Fruit fly (Drosophila melanogaster): ENCODE measurements around the gene TM9SF3.
A peak's percentile ranks its signal among the peaks of the same experiment; 100 is the strongest.

TM9SF3 gene

DNA sequence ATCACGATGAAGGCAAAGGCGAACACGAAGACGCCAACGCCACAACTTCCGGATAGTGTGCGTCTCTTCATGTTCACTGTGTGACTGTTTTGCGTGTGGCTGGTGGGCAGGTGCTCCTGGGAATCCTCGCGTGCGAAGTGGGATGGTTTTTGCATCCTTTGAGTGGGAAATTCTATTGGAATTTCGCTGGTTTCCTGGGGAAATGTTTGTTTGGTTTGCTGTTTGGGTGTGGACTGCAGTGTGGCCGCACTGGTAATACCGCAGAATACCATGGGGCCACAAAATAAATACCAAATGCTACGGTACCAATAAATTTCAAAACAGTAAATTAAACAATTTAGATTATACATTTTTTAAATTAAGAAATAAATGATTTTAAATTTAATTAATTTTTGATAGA lies 42.4 kb downstream of the TM9SF3 start, which contains the start of gene sinu:
Gene sinu, minus strand, starts transcription at position 258 of the 400 bp plus-strand sequence.
- TF ChIP-seq gl (tag; optimal IDR thresholded peaks at IDR 0.05) (no peak), Pif1A (GFP tag; optimal IDR thresholded peaks at IDR 0.05) (no peak), CG32121 (GFP tag; IDR thresholded peaks at IDR 0.05) (no peak), fd96Ca (GFP tag; IDR thresholded peaks at IDR 0.05) (no peak), CG8301 (tag; optimal IDR thresholded peaks at IDR 0.05) (no peak), CG13204 (GFP tag; optimal IDR thresholded peaks at IDR 0.05) (no peak), CG9948 (tag; optimal IDR thresholded peaks at IDR 0.05) (no peak), CG34367 (tag; optimal IDR thresholded peaks at IDR 0.05) (no peak), Snoo (tag; optimal IDR thresholded peaks at IDR 0.05) (no peak), CG14655 (GFP tag; optimal IDR thresholded peaks at IDR 0.05) (no peak), D1 (tag; optimal IDR thresholded peaks at IDR 0.05) (no peak), CG17806 (tag; optimal IDR thresholded peaks at IDR 0.05) (no peak), CG15710 (tag; optimal IDR thresholded peaks at IDR 0.05) (no peak), CG8159 (tag; optimal IDR thresholded peaks at IDR 0.05) (no peak), EcR (GFP tag; optimal IDR thresholded peaks at IDR 0.05) (no peak)

DNA sequence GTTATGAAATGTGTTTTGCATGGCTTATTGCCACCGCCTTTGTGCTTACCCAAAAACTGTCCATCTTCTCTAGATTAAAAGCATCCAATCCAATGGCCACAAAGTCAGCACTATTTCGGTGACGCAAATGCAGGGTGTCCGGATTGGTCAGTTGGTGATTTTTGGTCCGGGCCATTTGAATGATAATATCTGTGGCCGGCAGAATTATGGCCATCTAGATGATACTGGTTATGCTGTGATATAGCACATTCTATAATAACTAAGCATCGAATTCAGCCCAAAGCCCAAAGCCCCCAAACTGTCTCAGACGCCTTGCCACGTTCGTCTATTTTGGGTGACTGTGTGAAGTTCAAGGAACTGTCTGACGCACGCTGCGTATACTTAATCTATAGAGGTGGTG lies 47.6 kb downstream of the TM9SF3 start:
- TF ChIP-seq EcR (GFP tag; optimal IDR thresholded peaks at IDR 0.05) = no peak
- no peak for TF ChIP-seq CG4496 (GFP tag; IDR thresholded peaks at IDR 0.05)
- TF ChIP-seq CG34367 (tag; optimal IDR thresholded peaks at IDR 0.05) = no peak
- no peak for TF ChIP-seq CG17806 (tag; optimal IDR thresholded peaks at IDR 0.05)
- no peak for TF ChIP-seq CG13204 (GFP tag; optimal IDR thresholded peaks at IDR 0.05)
- TF ChIP-seq CG8301 (tag; optimal IDR thresholded peaks at IDR 0.05) = no peak
- no peak for TF ChIP-seq CG8159 (tag; optimal IDR thresholded peaks at IDR 0.05)
- no peak for TF ChIP-seq rn (GFP tag; IDR thresholded peaks at IDR 0.05)
- TF ChIP-seq CG12605 (GFP tag; IDR thresholded peaks at IDR 0.05) = no peak
- no peak for TF ChIP-seq gl (tag; optimal IDR thresholded peaks at IDR 0.05)

DNA sequence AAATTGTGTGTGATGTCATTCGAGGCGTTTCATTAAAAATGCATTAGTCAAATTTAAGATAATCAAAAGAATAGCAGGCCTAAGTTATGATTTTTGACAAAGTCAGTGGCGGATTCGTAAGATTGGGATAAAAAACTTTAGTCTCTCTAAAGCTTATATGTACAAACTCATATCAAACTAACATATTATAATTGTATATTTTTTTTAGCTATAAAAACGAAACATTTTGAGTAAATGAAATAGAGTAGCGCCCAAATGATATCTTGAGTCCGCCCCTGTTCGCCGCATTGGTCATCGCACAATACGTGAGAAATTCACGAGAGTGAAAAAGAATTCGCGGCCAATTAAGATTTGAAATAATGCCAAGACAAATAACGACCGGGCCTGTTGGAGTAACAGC lies 49.4 kb downstream of the TM9SF3 start:
- TF ChIP-seq CG15710 (tag; optimal IDR thresholded peaks at IDR 0.05) (peak; percentile 48), CG34367 (tag; optimal IDR thresholded peaks at IDR 0.05) (peak; percentile 1), Snoo (tag; optimal IDR thresholded peaks at IDR 0.05) (peak; percentile 54), CG9948 (tag; optimal IDR thresholded peaks at IDR 0.05) (peak; percentile 27), Ets98B (GFP tag; IDR thresholded peaks at IDR 0.05) (no peak), Pif1B (GFP tag; optimal IDR thresholded peaks at IDR 0.05) (peak; percentile 56), gl (tag; optimal IDR thresholded peaks at IDR 0.05) (no peak), CG12605 (GFP tag; IDR thresholded peaks at IDR 0.05) (no peak), Pif1A (GFP tag; optimal IDR thresholded peaks at IDR 0.05) (no peak), CG17806 (tag; optimal IDR thresholded peaks at IDR 0.05) (peak; percentile 38), CG4496 (GFP tag; IDR thresholded peaks at IDR 0.05) (0 out of 3 replicates have a peak, but pooled peaks have one; percentile 55), CG8301 (tag; optimal IDR thresholded peaks at IDR 0.05) (no peak)

DNA sequence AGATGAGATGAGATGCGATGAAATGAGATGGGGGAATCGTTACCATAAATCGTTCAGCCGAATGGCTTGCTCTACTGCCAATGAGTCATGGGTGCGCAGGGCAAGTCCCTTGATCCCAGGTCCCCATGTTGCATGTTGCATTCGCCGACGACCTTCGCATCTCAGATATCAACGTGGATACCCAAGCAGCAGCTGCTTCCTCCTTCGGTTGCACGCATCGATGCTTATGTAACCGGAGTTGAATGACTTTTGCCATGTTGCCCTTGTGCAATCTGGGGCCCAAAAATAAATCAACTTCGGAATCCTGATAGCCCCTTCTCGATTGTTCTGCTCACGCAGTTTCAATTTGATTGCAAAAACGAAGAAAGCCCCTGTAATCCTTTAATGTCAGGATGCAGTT lies 50.1 kb downstream of the TM9SF3 start:
- TF ChIP-seq CG15710 (tag; optimal IDR thresholded peaks at IDR 0.05) (no peak), EcR (GFP tag; optimal IDR thresholded peaks at IDR 0.05) (peak; percentile 97), Snoo (tag; optimal IDR thresholded peaks at IDR 0.05) (no peak), CG32121 (GFP tag; IDR thresholded peaks at IDR 0.05) (no peak), CG12605 (GFP tag; IDR thresholded peaks at IDR 0.05) (no peak)
